Worm (Caenorhabditis elegans) whole organism, L1 larva: ENCODE measurements around the gene krr-1.

Source experiments
- ama-1 ChIP-seq: fragments of 150-350 bp; optimal IDR thresholded peaks from 2 replicates; lab custom pipeline; 2014
- blmp-1 ChIP-seq: fragments of 150-350 bp; optimal IDR thresholded peaks from 2 replicates; lab custom pipeline; 2014; ENCODE audit warnings: missing biosample characterization, missing genetic modification characterization
- jun-1 ChIP-seq: fragments of 150-350 bp; optimal IDR thresholded peaks from 2 replicates; lab custom pipeline; 2014; ENCODE audit warnings: missing biosample characterization, missing genetic modification reagents, missing genetic modification characterization
- mdl-1 ChIP-seq, 2 experiments: fragments of 150-350 bp; optimal IDR thresholded peaks; 2 replicates each; lab custom pipeline; 2014 to 2017; ENCODE audit warnings: missing biosample characterization in 2 of 2, missing genetic modification characterization in 2 of 2, inconsistent platforms in 1 of 2
- pqm-1 ChIP-seq: sonication (generic microtip); optimal IDR thresholded peaks from 3 replicates; lab custom pipeline; 2017; ENCODE audit warnings: missing biosample characterization, missing genetic modification characterization
- sup-37 ChIP-seq: fragments of 200-800 bp; sonication (Bioruptor generic); optimal IDR thresholded peaks from 2 replicates; lab custom pipeline; 2018; ENCODE audit warnings: mild to moderate bottlenecking, missing genetic modification characterization, missing compliant biosample characterization

- TF ChIP-seq mdl-1 (tag; optimal IDR thresholded peaks at IDR 0.05; lab: Kevin White, UChicago) = no peak
- TF ChIP-seq blmp-1 (tag; lab: Kevin White, UChicago) = no peak
- no peak for TF ChIP-seq jun-1
- no peak for TF ChIP-seq ama-1
- TF ChIP-seq pqm-1 (tag; lab: Kevin White, UChicago) = no peak
- TF ChIP-seq sup-37 (GFP tag; lab: Kevin White, UChicago) = no peak
These were observed 38.4 kb downstream of the krr-1 start, which contains the start of gene C13A2.6 for ce11 chrV:7269399-7269798.
